Fruit fly (Drosophila melanogaster): ENCODE results near the gene CG4815.

The CG4815 gene

DNA sequence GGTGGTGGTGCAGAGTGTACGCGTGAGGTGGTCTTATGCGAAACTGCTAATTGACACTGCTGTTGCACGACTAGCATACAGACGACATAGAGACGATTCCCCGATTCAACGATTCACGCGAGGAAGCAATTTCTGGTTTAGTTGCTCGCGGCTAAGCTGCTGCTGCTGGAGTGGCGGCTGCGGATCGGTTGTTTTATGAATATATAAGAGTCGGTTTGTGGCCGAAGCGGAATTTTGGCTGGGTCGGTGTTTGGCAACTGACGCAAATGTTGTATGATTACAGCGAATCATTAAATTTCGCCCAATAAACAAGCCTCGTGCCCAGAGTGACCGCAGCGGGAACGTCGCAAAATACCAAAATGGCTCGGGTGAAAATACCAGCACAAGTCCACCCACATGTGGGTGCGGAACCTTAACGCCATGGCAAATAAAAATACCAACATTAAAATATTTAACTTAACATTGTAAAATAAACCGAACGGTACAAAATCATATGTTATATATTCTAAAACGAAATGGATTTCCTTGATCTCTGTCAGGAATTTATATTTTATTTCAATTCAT lies 42.8 kb downstream of the CG4815 start, which contains the start of gene mfrn (continued):
- TF ChIP-seq sc (optimal IDR thresholded peaks at IDR 0.05) (no peak), sc (GFP tag; optimal IDR thresholded peaks at IDR 0.05) (no peak), pzg (GFP tag; optimal IDR thresholded peaks at IDR 0.05) (peak; percentile 68), cad (GFP tag; optimal IDR thresholded peaks at IDR 0.05) (no peak), jumu (GFP tag; optimal IDR thresholded peaks at IDR 0.05) (no peak), Mad (GFP tag; optimal IDR thresholded peaks at IDR 0.05) (no peak), CG1603 (tag; optimal IDR thresholded peaks at IDR 0.05) (peak; percentile 49), crol (GFP tag; IDR thresholded peaks at IDR 0.05) (no peak), Dip2 (GFP tag; IDR thresholded peaks at IDR 0.05) (no peak), Eip74EF (GFP tag; optimal IDR thresholded peaks at IDR 0.05) (no peak), CG10959 (GFP tag; IDR thresholded peaks at IDR 0.05) (no peak), CG13424 (tag; optimal IDR thresholded peaks at IDR 0.05) (no peak), CG31224 (GFP tag; IDR thresholded peaks at IDR 0.05) (no peak), CG18476 (GFP tag; optimal IDR thresholded peaks at IDR 0.05) (no peak), chn (GFP tag; optimal IDR thresholded peaks at IDR 0.05) (peak; percentile 10), gce (GFP tag; IDR thresholded peaks at IDR 0.05) (no peak), CG15479 (GFP tag; optimal IDR thresholded peaks at IDR 0.05) (peak; percentile 36), Oaz (GFP tag; IDR thresholded peaks at IDR 0.05) (no peak), tin (GFP tag; optimal IDR thresholded peaks at IDR 0.05) (no peak), da (GFP tag; optimal IDR thresholded peaks at IDR 0.05) (no peak), Myb (GFP tag; optimal IDR thresholded peaks at IDR 0.05) (no peak), nerfin-1 (tag; optimal IDR thresholded peaks at IDR 0.05) (no peak), CG17802 (tag; optimal IDR thresholded peaks at IDR 0.05) (no peak), chif (GFP tag; optimal IDR thresholded peaks at IDR 0.05) (no peak), Ssrp (tag; optimal IDR thresholded peaks at IDR 0.05) (no peak), pros (GFP tag; optimal IDR thresholded peaks at IDR 0.05) (no peak), CG12219 (GFP tag; optimal IDR thresholded peaks at IDR 0.05) (no peak), sima (GFP tag; optimal IDR thresholded peaks at IDR 0.05) (no peak), CG4707 (GFP tag; optimal IDR thresholded peaks at IDR 0.05) (no peak), CG12155 (GFP tag; optimal IDR thresholded peaks at IDR 0.05) (no peak), br (optimal IDR thresholded peaks at IDR 0.05) (no peak), CG1602 (GFP tag; optimal IDR thresholded peaks at IDR 0.05) (no peak), Xrp1 (GFP tag; IDR thresholded peaks at IDR 0.05) (no peak), CG9797 (GFP tag; optimal IDR thresholded peaks at IDR 0.05) (peak; percentile 66), toy (GFP tag; IDR thresholded peaks at IDR 0.05) (no peak), Dll (GFP tag; IDR thresholded peaks at IDR 0.05; ENCODE audit: partially characterized antibody) (no peak), CG9932 (GFP tag; IDR thresholded peaks at IDR 0.05) (no peak), so (GFP tag; IDR thresholded peaks at IDR 0.05) (no peak), Nf-YA (GFP tag; IDR thresholded peaks at IDR 0.05) (no peak), CG15011 (GFP tag; optimal IDR thresholded peaks at IDR 0.05) (no peak), Six4 (GFP tag; optimal IDR thresholded peaks at IDR 0.05) (no peak), luna (GFP tag; optimal IDR thresholded peaks at IDR 0.05) (no peak), CG15696 (tag; optimal IDR thresholded peaks at IDR 0.05) (no peak), CG11695 (GFP tag; IDR thresholded peaks at IDR 0.05) (no peak), eve (GFP tag; optimal IDR thresholded peaks at IDR 0.05) (no peak), Nf-YB (GFP tag; optimal IDR thresholded peaks at IDR 0.05) (no peak), CG10431 (GFP tag; optimal IDR thresholded peaks at IDR 0.05) (no peak), CG15514 (GFP tag; optimal IDR thresholded peaks at IDR 0.05) (no peak), phol (tag; optimal IDR thresholded peaks at IDR 0.05) (no peak), CG10462 (GFP tag; optimal IDR thresholded peaks at IDR 0.05) (no peak), grn (GFP tag; optimal IDR thresholded peaks at IDR 0.05) (no peak), Bteb2 (GFP tag; optimal IDR thresholded peaks at IDR 0.05) (no peak)
